Worm (Caenorhabditis elegans): ENCODE results near the gene fbxb-31.

ce11 chrII:3661932-3662331, 22.8 kb upstream of the fbxb-31 start, which contains the start of gene F19B10.13:
- TF ChIP-seq ceh-83 (GFP tag; optimal IDR thresholded peaks at IDR 0.05) (no peak), blmp-1 (tag; optimal IDR thresholded peaks at IDR 0.05) (no peak), pha-4 (tag; optimal IDR thresholded peaks at IDR 0.05) (no peak), nhr-76 (tag; optimal IDR thresholded peaks at IDR 0.05) (no peak), ztf-11 (tag; optimal IDR thresholded peaks at IDR 0.05) (no peak), nhr-12 (tag; optimal IDR thresholded peaks at IDR 0.05) (no peak), nhr-28 (tag; optimal IDR thresholded peaks at IDR 0.05) (no peak), nhr-2 (tag; optimal IDR thresholded peaks at IDR 0.05) (no peak)
